Fruit fly (Drosophila melanogaster) whole organism, pupa: ENCODE results near the gene CG9263.

Experiments
- CG14655 ChIP-seq: fragments of 200-800 bp; sonication (Bioruptor generic); optimal IDR thresholded peaks from 3 replicates; lab custom pipeline; 2017; ENCODE audit warnings: mild to moderate bottlenecking, missing biosample characterization, missing genetic modification reagents, missing genetic modification characterization
- CG15710 ChIP-seq: fragments of 200-800 bp; sonication (Bioruptor generic); optimal IDR thresholded peaks from 2 replicates; lab custom pipeline; 2018; ENCODE audit warnings: missing biosample characterization, mild to moderate bottlenecking, missing genetic modification characterization, moderate library complexity
- CG32121 ChIP-seq: fragments of 200-800 bp; sonication (Bioruptor generic); IDR thresholded peaks from 2 replicates; pipeline ENCODE4 v1.3.6; 2022; ENCODE audit warnings: missing biosample characterization, missing genetic modification characterization
- Snoo ChIP-seq: fragments of 200-800 bp; sonication (Bioruptor generic); optimal IDR thresholded peaks from 3 replicates; lab custom pipeline; 2017; ENCODE audit warnings: missing biosample characterization, mild to moderate bottlenecking, missing genetic modification characterization, inconsistent platforms
- gl ChIP-seq: fragments of 200-800 bp; sonication (Bioruptor generic); optimal IDR thresholded peaks from 2 replicates; lab custom pipeline; 2018; ENCODE audit warnings: missing biosample characterization, mild to moderate bottlenecking, missing genetic modification characterization

dm6 chr2L:13570016-13570415 lies 27.6 kb upstream of the CG9263 start:
- TF ChIP-seq CG15710 (tag; lab: Kevin White, UChicago) (no peak), CG14655 (GFP tag; lab: Kevin White, UChicago) (no peak), gl (tag; lab: Kevin White, UChicago) (no peak), Snoo (tag; lab: Kevin White, UChicago) (no peak), CG32121 (no peak)
